In the genomic region with DNA sequence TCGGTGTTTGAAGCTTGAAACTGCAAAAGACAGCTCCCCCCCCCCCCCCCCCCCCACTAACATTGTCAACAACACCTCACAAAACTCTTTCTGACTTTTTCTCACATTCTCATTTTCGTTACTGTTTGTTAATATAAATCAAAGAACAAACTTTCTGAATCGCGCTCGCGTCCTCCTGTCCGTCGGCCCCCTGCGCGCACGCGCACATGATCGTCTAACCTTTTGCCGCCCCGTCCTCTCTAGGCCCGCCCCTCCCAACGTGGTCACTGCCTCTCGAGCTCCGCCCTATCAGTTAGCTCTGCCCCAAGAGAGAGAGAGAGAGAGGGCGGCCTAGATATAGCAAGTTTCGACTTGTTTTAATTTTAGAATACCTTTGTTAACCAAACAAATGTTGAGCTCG, we compare ENCODE assay signal across 4 worm cellular contexts.
A peak's percentile ranks its signal among the peaks of the same experiment; 100 is the strongest.
TF ChIP-seq lines count a peak whose summit lies in the region.

No protein-coding gene starts in this region.

TF ChIP-seq in whole organism, L2 larva, 48 proteins besides CTCF, POLR2A, EP300 and RAD21:
- TF ChIP-seq lin-11 (tag; optimal IDR thresholded peaks at IDR 0.05; lab: Kevin White, UChicago): no peak
- TF ChIP-seq sma-9 (GFP tag; optimal IDR thresholded peaks at IDR 0.05; lab: Kevin White, UChicago): peak; percentile 57
- no peak for TF ChIP-seq sma-9 (tag; optimal IDR thresholded peaks at IDR 0.05; lab: Kevin White, UChicago)
- peak; percentile 58 for TF ChIP-seq F13H6.1 (tag; optimal IDR thresholded peaks at IDR 0.05; lab: Kevin White, UChicago)
- TF ChIP-seq mdl-1 (tag; optimal IDR thresholded peaks at IDR 0.05; lab: Kevin White, UChicago): peak in 1 of 2 experiments; percentile 11
- peak; percentile 54 for TF ChIP-seq ama-1 (optimal IDR thresholded peaks at IDR 0.05; lab: Kevin White, UChicago)

TF ChIP-seq in whole organism, L4 larva, 104 proteins besides CTCF, POLR2A, EP300 and RAD21 (continues in another document):
- TF ChIP-seq arid-1 (GFP tag; conservative IDR thresholded peaks at IDR 0.05; lab: Robert Waterston, UW): no peak
- TF ChIP-seq nhr-28 (tag; optimal IDR thresholded peaks at IDR 0.05; lab: Kevin White, UChicago): no peak
- no peak for TF ChIP-seq nhr-42 (GFP tag; IDR thresholded peaks at IDR 0.05; lab: Robert Waterston, UW)
- TF ChIP-seq mes-2 (tag; optimal IDR thresholded peaks at IDR 0.05; lab: Kevin White, UChicago; ENCODE audit: poor library complexity, severe bottlenecking): no peak
- no peak for TF ChIP-seq egl-27 (tag; optimal IDR thresholded peaks at IDR 0.05; lab: Kevin White, UChicago)
- no peak for TF ChIP-seq lin-29 (GFP tag; IDR thresholded peaks at IDR 0.05; lab: Robert Waterston, UW)
- no peak for TF ChIP-seq R02D3.7 (tag; optimal IDR thresholded peaks at IDR 0.05; lab: Kevin White, UChicago)
- TF ChIP-seq hmg-1.1 (GFP tag; IDR thresholded peaks at IDR 0.05; lab: Robert Waterston, UW): peak; percentile 63
- peak; percentile 1 for TF ChIP-seq dve-1 (tag; optimal IDR thresholded peaks at IDR 0.05; lab: Kevin White, UChicago; ENCODE audit: insufficient read depth)
- TF ChIP-seq zip-2 (tag; optimal IDR thresholded peaks at IDR 0.05; lab: Kevin White, UChicago): no peak
- no peak for TF ChIP-seq dpl-1 (GFP tag; optimal IDR thresholded peaks at IDR 0.05; lab: Kevin White, UChicago)
- no peak for TF ChIP-seq unc-39 (tag; optimal IDR thresholded peaks at IDR 0.05; lab: Kevin White, UChicago)
- TF ChIP-seq spr-3 (GFP tag; optimal IDR thresholded peaks at IDR 0.05; lab: Kevin White, UChicago): no peak
- TF ChIP-seq madf-5 (GFP tag; IDR thresholded peaks at IDR 0.05; lab: Robert Waterston, UW): no peak
- TF ChIP-seq aha-1 (tag; lab: Kevin White, UChicago): peak; percentile 80
- no peak for TF ChIP-seq fos-1 (tag; optimal IDR thresholded peaks at IDR 0.05; lab: Kevin White, UChicago)
- TF ChIP-seq mxl-3 (GFP tag; optimal IDR thresholded peaks at IDR 0.05; lab: Kevin White, UChicago): peak; percentile 64
- no peak for TF ChIP-seq daf-16 (GFP tag; optimal IDR thresholded peaks at IDR 0.05; lab: Kevin White, UChicago)
- TF ChIP-seq daf-16 (tag; optimal IDR thresholded peaks at IDR 0.05; lab: Kevin White, UChicago): peak; percentile 34
- 0 out of 2 replicates have a peak, but pooled peaks have one; percentile 55 for TF ChIP-seq pha-4 (GFP tag; IDR thresholded peaks at IDR 0.05; lab: Robert Waterston, UW)
- TF ChIP-seq pha-4 (tag; optimal IDR thresholded peaks at IDR 0.05; lab: Kevin White, UChicago): no peak
- TF ChIP-seq nhr-6 (tag; optimal IDR thresholded peaks at IDR 0.05; lab: Kevin White, UChicago): peak; percentile 36
- no peak for TF ChIP-seq daf-19 (GFP tag; conservative IDR thresholded peaks at IDR 0.05; lab: Robert Waterston, UW)
- no peak for TF ChIP-seq sdz-12 (GFP tag; optimal IDR thresholded peaks at IDR 0.05; lab: Kevin White, UChicago)
- TF ChIP-seq set-16 (GFP tag; IDR thresholded peaks at IDR 0.05; lab: Robert Waterston, UW): peak; percentile 95
- TF ChIP-seq ceh-20 (GFP tag; IDR thresholded peaks at IDR 0.05; lab: Robert Waterston, UW): no peak
- TF ChIP-seq zfp-3 (GFP tag; conservative IDR thresholded peaks at IDR 0.05; lab: Robert Waterston, UW): no peak

TF ChIP-seq in whole organism, late embryonic, 69 proteins besides CTCF, POLR2A, EP300 and RAD21:
- TF ChIP-seq fkh-10 (GFP tag; optimal IDR thresholded peaks at IDR 0.05; lab: Kevin White, UChicago) (no peak), ceh-9 (tag; optimal IDR thresholded peaks at IDR 0.05; lab: Kevin White, UChicago) (no peak), nhr-232 (tag; optimal IDR thresholded peaks at IDR 0.05; lab: Kevin White, UChicago) (no peak), gmeb-2 (tag; optimal IDR thresholded peaks at IDR 0.05; lab: Kevin White, UChicago) (peak; percentile 4), hlh-30 (tag; optimal IDR thresholded peaks at IDR 0.05; lab: Kevin White, UChicago; ENCODE audit: insufficient read depth) (peak; percentile 23)

TF ChIP-seq in whole organism, mixed stage, embryonic, 35 proteins besides CTCF, POLR2A, EP300 and RAD21:
- TF ChIP-seq sptf-1 (tag; optimal IDR thresholded peaks at IDR 0.05; lab: Kevin White, UChicago): peak; percentile 34
- TF ChIP-seq ceh-39 (tag; optimal IDR thresholded peaks at IDR 0.05; lab: Kevin White, UChicago): no peak
- peak; percentile 40 for TF ChIP-seq ceh-83 (GFP tag; optimal IDR thresholded peaks at IDR 0.05; lab: Kevin White, UChicago)
